Worm (Caenorhabditis elegans) whole organism, early embryonic: Measurements from ENCODE around the gene C52A11.3.

Source experiments
- B0310.2 ChIP-seq: sonication (generic microtip); optimal IDR thresholded peaks from 2 replicates; lab custom pipeline; 2016; ENCODE audit warnings: mild to moderate bottlenecking, missing genetic modification characterization, missing compliant biosample characterization
- F13C5.2 ChIP-seq: sonication (generic microtip); optimal IDR thresholded peaks from 2 replicates; lab custom pipeline; 2017; ENCODE audit warnings: mild to moderate bottlenecking, missing genetic modification characterization, inconsistent platforms, missing compliant biosample characterization
- aly-1 ChIP-seq: sonication (generic microtip); optimal IDR thresholded peaks from 2 replicates; lab custom pipeline; 2016; ENCODE audit warnings: missing genetic modification characterization, missing compliant biosample characterization
- ama-1 ChIP-seq: fragments of 150-350 bp; optimal IDR thresholded peaks from 2 replicates; lab custom pipeline; 2014
- ceh-13 ChIP-seq: fragments of 200-800 bp; sonication (Bioruptor generic); optimal IDR thresholded peaks from 2 replicates; lab custom pipeline; 2018; ENCODE audit warnings: mild to moderate bottlenecking, missing genetic modification characterization, missing compliant biosample characterization
- ceh-36 ChIP-seq: sonication (generic microtip); optimal IDR thresholded peaks from 2 replicates; lab custom pipeline; 2016; ENCODE audit warnings: missing genetic modification characterization, inconsistent platforms, missing compliant biosample characterization
- ets-7 ChIP-seq: sonication (generic microtip); optimal IDR thresholded peaks from 2 replicates; lab custom pipeline; 2016; ENCODE audit warnings: missing genotype, missing genetic modification characterization, missing compliant biosample characterization
- flt-1 ChIP-seq: fragments of 200-800 bp; sonication (Bioruptor generic); IDR thresholded peaks from 2 replicates; pipeline ENCODE4 v1.3.6; 2022; ENCODE audit warnings: missing genetic modification characterization, missing compliant biosample characterization
- hmbx-1 ChIP-seq: sonication (generic microtip); optimal IDR thresholded peaks from 2 replicates; lab custom pipeline; 2016; ENCODE audit warnings: mild to moderate bottlenecking, missing genetic modification characterization, missing compliant biosample characterization
- hmg-4 ChIP-seq: fragments of 200-800 bp; sonication (Bioruptor generic); optimal IDR thresholded peaks from 2 replicates; lab custom pipeline; 2018; ENCODE audit warnings: mild to moderate bottlenecking, missing genetic modification characterization, missing compliant biosample characterization
- hnd-1 ChIP-seq: sonication (generic microtip); optimal IDR thresholded peaks from 2 replicates; lab custom pipeline; 2016; ENCODE audit warnings: missing genetic modification characterization, missing compliant biosample characterization
- pes-1 ChIP-seq: fragments of 200-800 bp; sonication (Bioruptor generic); IDR thresholded peaks from 2 replicates; pipeline ENCODE4 v1.3.6; 2022; ENCODE audit warnings: missing genetic modification reagents, missing genetic modification characterization, missing compliant biosample characterization
- scrt-1 ChIP-seq: fragments of 200-800 bp; sonication (Bioruptor generic); IDR thresholded peaks from 2 replicates; pipeline ENCODE4 v1.3.6; 2022; ENCODE audit warnings: missing genetic modification characterization, missing compliant biosample characterization
- sea-1 ChIP-seq: fragments of 200-800 bp; sonication (Bioruptor generic); conservative IDR thresholded peaks from 2 replicates; pipeline ENCODE4 v1.3.6; 2022; ENCODE audit warnings: missing genetic modification characterization, missing compliant biosample characterization
- tbx-11 ChIP-seq: fragments of 200-800 bp; sonication (Bioruptor generic); IDR thresholded peaks from 2 replicates; pipeline ENCODE4 v1.3.6; 2022; ENCODE audit warnings: missing genetic modification characterization, missing compliant biosample characterization
- tbx-37 ChIP-seq: fragments of 200-800 bp; sonication (Bioruptor generic); conservative IDR thresholded peaks from 2 replicates; pipeline ENCODE4 v1.3.6; 2022; ENCODE audit warnings: missing genetic modification reagents, missing genetic modification characterization, missing compliant biosample characterization
- tra-4 ChIP-seq: sonication (generic microtip); optimal IDR thresholded peaks from 2 replicates; lab custom pipeline; 2017; ENCODE audit warnings: missing genetic modification characterization, missing compliant biosample characterization

C52A11.3 gene

ce11 chrII:10705347-10705996, 31.7 kb upstream of the C52A11.3 start:
- TF ChIP-seq sea-1 (GFP tag; lab: Robert Waterston, UW): no peak
- no peak for TF ChIP-seq ceh-36
- TF ChIP-seq ceh-13 (GFP tag; lab: Kevin White, UChicago): no peak
- TF ChIP-seq B0310.2 (tag; lab: Kevin White, UChicago): no peak
- no peak for TF ChIP-seq hnd-1 (tag; lab: Kevin White, UChicago)
- no peak for TF ChIP-seq pes-1 (GFP tag; lab: Robert Waterston, UW)
- no peak for TF ChIP-seq tra-4 (tag; lab: Kevin White, UChicago)
- TF ChIP-seq tbx-11: no peak
- TF ChIP-seq ets-7 (tag; lab: Kevin White, UChicago): no peak

DNA sequence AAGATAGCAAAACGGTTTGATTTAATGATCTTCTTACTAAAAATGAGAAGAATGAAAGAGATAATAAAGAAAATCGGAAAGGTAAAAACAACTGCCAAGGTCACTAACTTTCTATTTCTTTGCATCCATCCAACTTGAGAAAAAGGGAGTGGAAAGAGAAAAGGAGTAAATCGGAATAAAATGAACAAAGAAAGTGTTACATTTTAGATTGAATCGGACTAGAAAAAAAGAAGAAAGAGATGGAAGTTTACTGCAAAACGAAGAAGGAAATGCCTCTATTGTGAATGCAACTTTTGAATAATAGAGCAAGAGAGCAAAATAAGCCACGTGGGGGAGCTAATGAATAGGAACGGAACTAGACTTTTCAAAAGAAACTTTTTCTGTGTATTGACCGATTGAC, 31.1 kb upstream of the C52A11.3 start:
- TF ChIP-seq tra-4 (tag; lab: Kevin White, UChicago) (no peak), pes-1 (GFP tag; lab: Robert Waterston, UW) (no peak), hmbx-1 (tag; lab: Kevin White, UChicago) (no peak), ama-1 (lab: Kevin White, UChicago) (no peak), ceh-13 (GFP tag; lab: Kevin White, UChicago) (no peak), F13C5.2 (tag; lab: Kevin White, UChicago) (no peak), hnd-1 (tag; lab: Kevin White, UChicago) (no peak), ceh-36 (no peak), B0310.2 (tag; lab: Kevin White, UChicago) (no peak), tbx-11 (no peak), ets-7 (tag; lab: Kevin White, UChicago) (no peak), hmg-4 (no peak), aly-1 (no peak), sea-1 (GFP tag; lab: Robert Waterston, UW) (no peak), flt-1 (no peak), scrt-1 (no peak), tbx-37 (no peak)

DNA sequence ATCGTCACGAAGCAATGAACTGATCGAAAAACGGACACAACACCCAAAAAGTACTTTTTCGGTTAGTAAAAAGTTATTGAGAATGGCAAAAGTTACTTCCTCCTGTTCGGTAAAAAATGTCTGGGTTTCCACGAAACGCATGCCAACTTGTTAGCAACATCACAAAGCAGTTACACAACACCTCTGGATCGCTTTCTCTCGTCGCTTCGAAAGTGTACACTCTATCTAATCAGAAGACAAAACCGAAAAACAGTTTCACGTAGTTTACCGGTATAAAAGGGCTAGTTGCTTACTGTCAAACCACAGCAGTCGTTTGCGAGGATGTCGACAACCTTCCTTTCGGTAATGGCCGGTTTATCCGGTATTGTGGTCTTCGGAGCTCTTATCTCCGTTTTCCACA, 30.3 kb upstream of the C52A11.3 start, which contains the start of gene col-80:
Gene col-80 (plus strand): TSS at position 301 of the 400 bp plus-strand sequence.
- TF ChIP-seq tra-4 (tag; lab: Kevin White, UChicago) (no peak), pes-1 (GFP tag; lab: Robert Waterston, UW) (no peak), tbx-11 (no peak), tbx-37 (no peak)

- no peak for TF ChIP-seq F13C5.2 (tag; lab: Kevin White, UChicago)
- no peak for TF ChIP-seq ets-7 (tag; lab: Kevin White, UChicago)
- TF ChIP-seq hmbx-1 (tag; lab: Kevin White, UChicago): no peak
- TF ChIP-seq aly-1: no peak
- TF ChIP-seq ama-1 (lab: Kevin White, UChicago): no peak
- no peak for TF ChIP-seq hmg-4
- TF ChIP-seq sea-1 (GFP tag; lab: Robert Waterston, UW): no peak
- TF ChIP-seq B0310.2 (tag; lab: Kevin White, UChicago): no peak
- no peak for TF ChIP-seq tbx-11
- TF ChIP-seq ceh-13 (GFP tag; lab: Kevin White, UChicago): no peak
- no peak for TF ChIP-seq tra-4 (tag; lab: Kevin White, UChicago)
- no peak for TF ChIP-seq ceh-36
- no peak for TF ChIP-seq tbx-37
- TF ChIP-seq pes-1 (GFP tag; lab: Robert Waterston, UW): no peak
- TF ChIP-seq scrt-1: no peak
- TF ChIP-seq hnd-1 (tag; lab: Kevin White, UChicago): no peak
- no peak for TF ChIP-seq flt-1
Measured at ce11 chrII:10707439-10708096, 29.6 kb upstream of the C52A11.3 start.

- TF ChIP-seq hmg-4: no peak
- no peak for TF ChIP-seq ceh-36
- TF ChIP-seq flt-1: no peak
- TF ChIP-seq scrt-1: no peak
- TF ChIP-seq ets-7 (tag; lab: Kevin White, UChicago): no peak
Measured at ce11 chrII:10708660-10709059, 28.5 kb upstream of the C52A11.3 start, which contains the start of gene bli-1. Gene bli-1 (plus strand): TSS chrII:10708960.

- no peak for TF ChIP-seq ets-7 (tag; lab: Kevin White, UChicago)
- TF ChIP-seq tbx-11: no peak
- no peak for TF ChIP-seq tra-4 (tag; lab: Kevin White, UChicago)
- TF ChIP-seq tbx-37: no peak; the same call in 1 of the 2 replicates
- TF ChIP-seq ama-1 (lab: Kevin White, UChicago): no peak
- no peak for TF ChIP-seq F13C5.2 (tag; lab: Kevin White, UChicago)
- no peak for TF ChIP-seq hmbx-1 (tag; lab: Kevin White, UChicago)
Measured at ce11 chrII:10714262-10714933, 22.8 kb upstream of the C52A11.3 start, which contains the start of the genes dph-2 and C09G5.7. Gene dph-2 (minus strand): TSS chrII:10714297. Gene C09G5.7 (plus strand): TSS chrII:10714883.

ce11 chrII:10717124-10717523, 20.0 kb upstream of the C52A11.3 start, which contains the start of gene C09G5.13:
Gene C09G5.13 (plus strand): TSS chrII:10717424.
- TF ChIP-seq hmg-4: no peak
- no peak for TF ChIP-seq pes-1 (GFP tag; lab: Robert Waterston, UW)
- TF ChIP-seq flt-1: no peak
- no peak for TF ChIP-seq ceh-13 (GFP tag; lab: Kevin White, UChicago)
- no peak for TF ChIP-seq tbx-37
- no peak for TF ChIP-seq scrt-1
